Fruit fly (Drosophila melanogaster) whole organism, embryonic: ENCODE results near the gene AstA-R1.

Experiments
- CG10654 ChIP-seq: fragments of 200-800 bp; sonication (Bioruptor generic); optimal IDR thresholded peaks from 2 replicates; lab custom pipeline; 2016; ENCODE audit warnings: missing biosample characterization, missing genetic modification characterization
- CG11247 ChIP-seq: fragments of 200-800 bp; sonication (Bioruptor generic); IDR thresholded peaks from 2 replicates; pipeline ENCODE4 v1.3.6; 2022; ENCODE audit warnings: missing biosample characterization, missing genetic modification characterization
- CG12219 ChIP-seq: fragments of 200-800 bp; sonication (Bioruptor generic); optimal IDR thresholded peaks from 3 replicates; lab custom pipeline; 2018; ENCODE audit warnings: missing biosample characterization, mild to moderate bottlenecking, missing genetic modification characterization
- CG13123 ChIP-seq: fragments of 200-800 bp; sonication (Bioruptor generic); optimal IDR thresholded peaks from 2 replicates; lab custom pipeline; 2016; ENCODE audit warnings: missing biosample characterization, missing genetic modification characterization
- CG13424 ChIP-seq: fragments of 200-800 bp; sonication (Bioruptor generic); optimal IDR thresholded peaks from 2 replicates; lab custom pipeline; 2019; ENCODE audit warnings: missing biosample characterization, mild to moderate bottlenecking, missing genetic modification characterization, moderate library complexity
- CG14050 ChIP-seq: fragments of 200-800 bp; sonication (Bioruptor generic); IDR thresholded peaks from 3 replicates; pipeline ENCODE4 v1.3.6; 2022; ENCODE audit warnings: missing biosample characterization, missing genetic modification characterization
- CG14965 ChIP-seq: fragments of 200-800 bp; sonication (Bioruptor generic); optimal IDR thresholded peaks from 2 replicates; lab custom pipeline; 2016; ENCODE audit warnings: missing biosample characterization, missing genetic modification characterization, borderline replicate concordance
- CG30431 ChIP-seq: fragments of 200-800 bp; sonication (Bioruptor generic); optimal IDR thresholded peaks from 2 replicates; lab custom pipeline; 2017; ENCODE audit warnings: missing biosample characterization, missing genetic modification characterization
- CG34422 ChIP-seq: fragments of 200-800 bp; sonication (Bioruptor generic); IDR thresholded peaks from 3 replicates; pipeline ENCODE4 v1.3.6; 2022; ENCODE audit warnings: missing biosample characterization, missing genetic modification characterization
- CG3838 ChIP-seq: fragments of 200-800 bp; sonication (Bioruptor generic); optimal IDR thresholded peaks from 3 replicates; lab custom pipeline; 2016; ENCODE audit warnings: missing biosample characterization, missing genetic modification characterization
- CG4282 ChIP-seq: fragments of 200-800 bp; sonication (Bioruptor generic); optimal IDR thresholded peaks from 2 replicates; lab custom pipeline; 2016; ENCODE audit warnings: missing biosample characterization, missing genetic modification characterization
- CG5953 ChIP-seq: fragments of 200-800 bp; sonication (Bioruptor generic); IDR thresholded peaks from 2 replicates; pipeline ENCODE4 v1.3.6; 2022; ENCODE audit warnings: missing biosample characterization, missing genetic modification characterization
- CG6272 ChIP-seq: fragments of 200-800 bp; sonication (Bioruptor generic); IDR thresholded peaks from 2 replicates; pipeline ENCODE4 v1.3.6; 2022; ENCODE audit warnings: missing biosample characterization, missing genetic modification characterization
- CG6813 ChIP-seq: fragments of 200-800 bp; sonication (Bioruptor generic); optimal IDR thresholded peaks from 2 replicates; lab custom pipeline; 2017; ENCODE audit warnings: missing biosample characterization, missing genetic modification characterization, mild to moderate bottlenecking, moderate library complexity, missing genetic modification reagents
- CG9817 ChIP-seq: fragments of 200-800 bp; sonication (Bioruptor generic); optimal IDR thresholded peaks from 2 replicates; lab custom pipeline; 2018; ENCODE audit warnings: missing biosample characterization, mild to moderate bottlenecking, missing genetic modification characterization, moderate library complexity
- CG9876 ChIP-seq: fragments of 200-800 bp; sonication (Bioruptor generic); optimal IDR thresholded peaks from 2 replicates; lab custom pipeline; 2016; ENCODE audit warnings: missing biosample characterization, missing genetic modification characterization
- E2f2 ChIP-seq: fragments of 200-800 bp; sonication (Bioruptor generic); IDR thresholded peaks from 2 replicates; pipeline ENCODE4 v1.3.6; 2022; ENCODE audit warnings: missing biosample characterization, missing genetic modification characterization
- Fer2 ChIP-seq: fragments of 200-800 bp; sonication (Bioruptor generic); optimal IDR thresholded peaks from 2 replicates; lab custom pipeline; 2018; ENCODE audit warnings: missing biosample characterization, mild to moderate bottlenecking, missing genetic modification characterization, moderate library complexity
- HLH54F ChIP-seq: fragments of 200-800 bp; sonication (Bioruptor generic); optimal IDR thresholded peaks from 3 replicates; lab custom pipeline; 2016; ENCODE audit warnings: missing biosample characterization, missing genetic modification characterization
- Hr3 ChIP-seq: fragments of 200-800 bp; sonication (Bioruptor generic); optimal IDR thresholded peaks from 3 replicates; lab custom pipeline; 2016; ENCODE audit warnings: missing biosample characterization, missing genetic modification characterization
- Hr51 ChIP-seq, 2 experiments: fragments of 200-800 bp; sonication (Bioruptor generic); optimal IDR thresholded peaks; 2 replicates in 1 of 2; 3 replicates in 1 of 2; lab custom pipeline; 2016 to 2018; ENCODE audit warnings: missing biosample characterization in 2 of 2, missing genetic modification characterization in 2 of 2, mild to moderate bottlenecking in 1 of 2, moderate library complexity in 1 of 2
- NC2β ChIP-seq: fragments of 200-800 bp; sonication (Bioruptor generic); optimal IDR thresholded peaks from 2 replicates; lab custom pipeline; 2016; ENCODE audit warnings: missing biosample characterization, missing genetic modification characterization
- Neu2 ChIP-seq: fragments of 200-800 bp; sonication (Bioruptor generic); optimal IDR thresholded peaks from 3 replicates; lab custom pipeline; 2016; ENCODE audit warnings: missing biosample characterization, missing genetic modification characterization, borderline replicate concordance
- Nf-YA ChIP-seq: fragments of 200-800 bp; sonication (Bioruptor generic); IDR thresholded peaks from 2 replicates; pipeline ENCODE4 v1.3.6; 2022; ENCODE audit warnings: missing biosample characterization, missing genetic modification characterization
- Oaz ChIP-seq: fragments of 200-800 bp; sonication (Bioruptor generic); IDR thresholded peaks from 2 replicates; pipeline ENCODE4 v1.3.6; 2022; ENCODE audit warnings: missing biosample characterization, missing genetic modification characterization
- Opbp ChIP-seq: fragments of 200-800 bp; sonication (Bioruptor generic); IDR thresholded peaks from 3 replicates; pipeline ENCODE4 v1.3.6; 2022; ENCODE audit warnings: missing biosample characterization, missing genetic modification characterization; ENCODE audit not compliant: partially characterized antibody
- Xbp1 ChIP-seq: fragments of 200-800 bp; sonication (Bioruptor generic); optimal IDR thresholded peaks from 3 replicates; lab custom pipeline; 2016; ENCODE audit warnings: missing biosample characterization, mild to moderate bottlenecking, missing genetic modification characterization
- abd-A ChIP-seq: fragments of 200-800 bp; sonication (Bioruptor generic); optimal IDR thresholded peaks from 3 replicates; lab custom pipeline; 2019; ENCODE audit warnings: missing biosample characterization, mild to moderate bottlenecking, missing genetic modification characterization, moderate library complexity
- ap ChIP-seq: fragments of 200-800 bp; sonication (Bioruptor generic); IDR thresholded peaks from 2 replicates; pipeline ENCODE4 v1.3.6; 2022; ENCODE audit warnings: missing biosample characterization, missing genetic modification characterization
- bcd ChIP-seq: fragments of 200-800 bp; sonication (Bioruptor generic); optimal IDR thresholded peaks from 2 replicates; lab custom pipeline; 2017; ENCODE audit warnings: missing biosample characterization, mild to moderate bottlenecking, missing genetic modification characterization
- bsh ChIP-seq, 2 experiments: fragments of 200-800 bp; sonication (Bioruptor generic); optimal IDR thresholded peaks; 2 replicates each; lab custom pipeline; 2017 to 2018; ENCODE audit warnings: mild to moderate bottlenecking in 2 of 2, missing biosample characterization in 2 of 2, missing genetic modification characterization in 2 of 2, moderate library complexity in 1 of 2
- dimm ChIP-seq: fragments of 200-800 bp; sonication (Bioruptor generic); IDR thresholded peaks from 2 replicates; pipeline ENCODE4 v1.3.6; 2022; ENCODE audit warnings: missing biosample characterization, missing genetic modification characterization
- dm ChIP-seq: fragments of 200-800 bp; sonication (Bioruptor generic); optimal IDR thresholded peaks from 3 replicates; lab custom pipeline; 2016; ENCODE audit warnings: missing biosample characterization, missing genetic modification characterization
- gce ChIP-seq: fragments of 200-800 bp; sonication (Bioruptor generic); IDR thresholded peaks from 3 replicates; pipeline ENCODE4 v1.3.6; 2022; ENCODE audit warnings: missing biosample characterization, missing genetic modification characterization
- hth ChIP-seq: fragments of >200 bp; optimal IDR thresholded peaks from 2 replicates; lab custom pipeline; 2017; ENCODE audit warnings: inconsistent platforms
- kay ChIP-seq: fragments of 200-800 bp; sonication (Bioruptor generic); optimal IDR thresholded peaks from 2 replicates; lab custom pipeline; 2016; ENCODE audit warnings: missing biosample characterization, missing genetic modification characterization
- onecut ChIP-seq: fragments of 200-800 bp; sonication (Bioruptor generic); IDR thresholded peaks from 2 replicates; pipeline ENCODE4 v1.3.6; 2022; ENCODE audit warnings: missing biosample characterization, missing genetic modification characterization
- pho ChIP-seq: fragments of 200-800 bp; sonication (Bioruptor generic); optimal IDR thresholded peaks from 2 replicates; lab custom pipeline; 2016; ENCODE audit warnings: missing biosample characterization, missing genetic modification characterization
- scrt ChIP-seq: fragments of 200-800 bp; sonication (Bioruptor generic); optimal IDR thresholded peaks from 2 replicates; lab custom pipeline; 2018; ENCODE audit warnings: missing biosample characterization, mild to moderate bottlenecking, missing genetic modification characterization, moderate library complexity
- slbo ChIP-seq: fragments of 200-800 bp; sonication (Bioruptor generic); IDR thresholded peaks from 2 replicates; pipeline ENCODE4 v1.3.6; 2022; ENCODE audit warnings: missing biosample characterization, missing genetic modification characterization
- tio ChIP-seq: fragments of 200-800 bp; sonication (Bioruptor generic); optimal IDR thresholded peaks from 2 replicates; lab custom pipeline; 2017; ENCODE audit warnings: missing biosample characterization, missing genetic modification characterization, inconsistent platforms
- tll ChIP-seq, 2 experiments: fragments of 200-800 bp in 1 of 2; fragments of >200 bp in 1 of 2; sonication (Bioruptor generic) in 1 of 2; optimal IDR thresholded peaks; 2 replicates each; lab custom pipeline; 2017 to 2019; ENCODE audit warnings: missing biosample characterization in 2 of 2, missing genetic modification characterization in 2 of 2, mild to moderate bottlenecking in 1 of 2, moderate library complexity in 1 of 2
- toy ChIP-seq: fragments of 200-800 bp; sonication (Bioruptor generic); IDR thresholded peaks from 2 replicates; pipeline ENCODE4 v1.3.6; 2022; ENCODE audit warnings: missing biosample characterization, missing genetic modification characterization
- trh ChIP-seq: fragments of 200-800 bp; sonication (Bioruptor generic); optimal IDR thresholded peaks from 2 replicates; lab custom pipeline; 2016; ENCODE audit warnings: missing biosample characterization, missing genetic modification characterization
- ttk ChIP-seq: fragments of 200-800 bp; sonication (Bioruptor generic); IDR thresholded peaks from 2 replicates; pipeline ENCODE4 v2.1.2; 2022; ENCODE audit warnings: missing biosample characterization, missing genetic modification characterization
- twi ChIP-seq: fragments of 200-800 bp; optimal IDR thresholded peaks from 2 replicates; lab custom pipeline; 2019; ENCODE audit warnings: missing biosample characterization, mild to moderate bottlenecking, missing genetic modification characterization, moderate library complexity
- tx ChIP-seq: fragments of 200-800 bp; sonication (Bioruptor generic); optimal IDR thresholded peaks from 2 replicates; lab custom pipeline; 2016; ENCODE audit warnings: missing biosample characterization, missing genetic modification characterization
- vnd ChIP-seq: fragments of 200-800 bp; sonication (Bioruptor generic); IDR thresholded peaks from 3 replicates; pipeline ENCODE4 v1.3.6; 2022; ENCODE audit warnings: missing biosample characterization, missing genetic modification characterization; ENCODE audit not compliant: partially characterized antibody

The AstA-R1 gene

dm6 chrX:3686469-3687410, 112.4 kb downstream of the AstA-R1 start (continued):
- TF ChIP-seq scrt (peak; percentile 39), HLH54F (GFP tag; lab: Kevin White, UChicago) (peak; percentile 36), gce (peak; percentile 72; the same call in 1 of the 3 replicates), CG30431 (GFP tag; lab: Kevin White, UChicago) (peak; percentile 32), abd-A (tag; lab: Kevin White, UChicago) (peak; percentile 66), pho (GFP tag; lab: Kevin White, UChicago) (peak; percentile 28), trh (GFP tag; lab: Kevin White, UChicago) (no peak), dm (GFP tag; lab: Kevin White, UChicago) (peak; percentile 48), toy (no peak), CG9817 (tag; lab: Kevin White, UChicago) (peak; percentile 57), Opbp (no peak), tll (GFP tag; optimal IDR thresholded peaks at IDR 0.05; lab: Kevin White, UChicago) (no peak), Hr3 (GFP tag; lab: Kevin White, UChicago) (peak; percentile 69), onecut (GFP tag; lab: Robert Waterston, UW) (peak; percentile 82), CG14965 (GFP tag; lab: Kevin White, UChicago) (no peak), Xbp1 (GFP tag; lab: Kevin White, UChicago) (peak; percentile 67), Hr51 (GFP tag; optimal IDR thresholded peaks at IDR 0.05; lab: Kevin White, UChicago) (peak in 1 of 2 experiments; percentile 74), CG13424 (tag; lab: Kevin White, UChicago) (peak; percentile 76), CG12219 (GFP tag; lab: Kevin White, UChicago) (peak; percentile 67), kay (GFP tag; lab: Kevin White, UChicago) (peak; percentile 35), E2f2 (GFP tag; lab: Robert Waterston, UW) (peak; percentile 38; the same call in 1 of the 2 replicates), CG9876 (GFP tag; lab: Kevin White, UChicago) (no peak), NC2β (GFP tag; lab: Kevin White, UChicago) (peak; percentile 48), CG6813 (peak; percentile 45), Neu2 (GFP tag; lab: Kevin White, UChicago) (no peak), tio (GFP tag; lab: Kevin White, UChicago) (no peak), bcd (GFP tag; lab: Kevin White, UChicago) (peak; percentile 64), twi (tag; lab: Kevin White, UChicago) (peak; percentile 65), Nf-YA (0 out of 2 replicates have a peak, but pooled peaks have one; percentile 48), bsh (GFP tag; optimal IDR thresholded peaks at IDR 0.05; lab: Kevin White, UChicago) (peak; percentile 77 to 86), slbo (peak; percentile 30; the same call in 1 of the 2 replicates), dimm (GFP tag; lab: Robert Waterston, UW) (no peak), Fer2 (tag; lab: Kevin White, UChicago) (no peak), vnd (no peak), CG34422 (GFP tag; lab: Robert Waterston, UW) (peak; percentile 79), Oaz (0 out of 2 replicates have a peak, but pooled peaks have one; percentile 22), ttk (GFP tag; lab: Robert Waterston, UW) (peak; percentile 66), CG5953 (GFP tag; lab: Robert Waterston, UW) (peak; percentile 63), tx (peak; percentile 54), CG14050 (GFP tag; lab: Robert Waterston, UW) (peak; percentile 25; the same call in 1 of the 3 replicates), CG10654 (peak; percentile 45), hth (lab: Kevin White, UChicago) (no peak), CG4282 (peak; percentile 12), CG13123 (GFP tag; lab: Kevin White, UChicago) (no peak), CG11247 (GFP tag; lab: Robert Waterston, UW) (peak; percentile 52), CG3838 (GFP tag; lab: Kevin White, UChicago) (peak; percentile 54), ap (0 out of 2 replicates have a peak, but pooled peaks have one; percentile 36), CG6272 (GFP tag; lab: Robert Waterston, UW) (peak; percentile 42)
